Fruit fly (Drosophila melanogaster) Kc167 (cell line): ENCODE results near the gene BicD.

Experiments used
- Myc ChIP-seq: fragments of >200 bp; optimal IDR thresholded peaks from 2 replicates; lab custom pipeline; 2017; ENCODE audit warnings: missing external identifiers
- Sin3A ChIP-seq: fragments of >200 bp; optimal IDR thresholded peaks from 2 replicates; lab custom pipeline; 2018; ENCODE audit warnings: missing external identifiers
- h ChIP-seq: fragments of >200 bp; optimal IDR thresholded peaks from 3 replicates; lab custom pipeline; 2018; ENCODE audit warnings: missing external identifiers
- insv ChIP-seq: fragments of >200 bp; optimal IDR thresholded peaks from 3 replicates; lab custom pipeline; 2018; ENCODE audit warnings: missing external identifiers
- psq ChIP-seq: fragments of >200 bp; optimal IDR thresholded peaks from 2 replicates; lab custom pipeline; 2017; ENCODE audit warnings: missing external identifiers
- ttk ChIP-seq: sonication (Bioruptor generic); optimal IDR thresholded peaks from 2 replicates; lab custom pipeline; 2017; ENCODE audit warnings: missing external identifiers

Gene BicD

dm6 chr2L:17477710-17478109 is 4.7 kb upstream of the BicD start, which contains the start of gene cass:
TSS of gene cass (minus strand) at chr2L:17477888.
- TF ChIP-seq ttk (lab: Kevin White, UChicago) (no peak), Myc (no peak)

dm6 chr2L:17471524-17471923 is 1.5 kb downstream of the BicD start, which contains the start of gene Sgt:
TSS of gene Sgt (plus strand) at chr2L:17471603.
- no peak for TF ChIP-seq insv (lab: Kevin White, UChicago)
- no peak for TF ChIP-seq ttk (lab: Kevin White, UChicago)
- TF ChIP-seq Sin3A (lab: Kevin White, UChicago), result no peak

dm6 chr2L:17470630-17471029 is 2.4 kb downstream of the BicD start:
- TF ChIP-seq Sin3A (lab: Kevin White, UChicago) (no peak), h (lab: Kevin White, UChicago) (no peak), insv (lab: Kevin White, UChicago) (no peak)

dm6 chr2L:17466950-17467349 is 6.1 kb downstream of the BicD start:
- TF ChIP-seq h (lab: Kevin White, UChicago) (no peak), ttk (lab: Kevin White, UChicago) (no peak)

- no peak for TF ChIP-seq insv (lab: Kevin White, UChicago)
- no peak for TF ChIP-seq ttk (lab: Kevin White, UChicago)
- TF ChIP-seq Sin3A (lab: Kevin White, UChicago), result no peak
Measured at dm6 chr2L:17465915-17466677, 6.9 kb downstream of the BicD start.

- TF ChIP-seq h (lab: Kevin White, UChicago) (no peak), psq (lab: Kevin White, UChicago) (no peak), Myc (no peak), Sin3A (lab: Kevin White, UChicago) (no peak), insv (lab: Kevin White, UChicago) (no peak), ttk (lab: Kevin White, UChicago) (no peak)
Measured at dm6 chr2L:17457944-17458343, 15.1 kb downstream of the BicD start, which contains the start of gene CG18563. TSS of gene CG18563 (minus strand) at chr2L:17458044.

dm6 chr2L:17455823-17456222 is 17.2 kb downstream of the BicD start, which contains the start of gene SPH93:
TSS of gene SPH93 (minus strand) at chr2L:17455923.
- no peak for TF ChIP-seq psq (lab: Kevin White, UChicago)
- TF ChIP-seq Sin3A (lab: Kevin White, UChicago), result no peak
- TF ChIP-seq Myc, result no peak
- TF ChIP-seq ttk (lab: Kevin White, UChicago), result no peak
- no peak for TF ChIP-seq insv (lab: Kevin White, UChicago)
- no peak for TF ChIP-seq h (lab: Kevin White, UChicago)

- TF ChIP-seq insv (lab: Kevin White, UChicago) (no peak), psq (lab: Kevin White, UChicago) (no peak), ttk (lab: Kevin White, UChicago) (no peak), Sin3A (lab: Kevin White, UChicago) (no peak), h (lab: Kevin White, UChicago) (no peak), Myc (no peak)
Measured at dm6 chr2L:17452624-17453023, 20.4 kb downstream of the BicD start, which contains the start of gene CG5050. TSS of gene CG5050 (plus strand) at chr2L:17452924.

- TF ChIP-seq Sin3A (lab: Kevin White, UChicago) (no peak), h (lab: Kevin White, UChicago) (no peak), insv (lab: Kevin White, UChicago) (no peak), Myc (no peak), psq (lab: Kevin White, UChicago) (no peak), ttk (lab: Kevin White, UChicago) (no peak)
Measured at dm6 chr2L:17452084-17452483, 20.9 kb downstream of the BicD start.

- TF ChIP-seq psq (lab: Kevin White, UChicago), result no peak
- no peak for TF ChIP-seq Sin3A (lab: Kevin White, UChicago)
Measured at dm6 chr2L:17450505-17451415, 22.3 kb downstream of the BicD start.

dm6 chr2L:17449608-17450504 is 23.2 kb downstream of the BicD start, which contains the start of gene dl:
TSS of gene dl (minus strand) at chr2L:17450364.
- no peak for TF ChIP-seq h (lab: Kevin White, UChicago)
- no peak for TF ChIP-seq Myc
- TF ChIP-seq Sin3A (lab: Kevin White, UChicago), result no peak
- no peak for TF ChIP-seq insv (lab: Kevin White, UChicago)
- TF ChIP-seq ttk (lab: Kevin White, UChicago), result no peak
- TF ChIP-seq psq (lab: Kevin White, UChicago), result no peak
